Fruit fly (Drosophila melanogaster): ENCODE data around the gene GILT1.

GILT1 gene

DNA sequence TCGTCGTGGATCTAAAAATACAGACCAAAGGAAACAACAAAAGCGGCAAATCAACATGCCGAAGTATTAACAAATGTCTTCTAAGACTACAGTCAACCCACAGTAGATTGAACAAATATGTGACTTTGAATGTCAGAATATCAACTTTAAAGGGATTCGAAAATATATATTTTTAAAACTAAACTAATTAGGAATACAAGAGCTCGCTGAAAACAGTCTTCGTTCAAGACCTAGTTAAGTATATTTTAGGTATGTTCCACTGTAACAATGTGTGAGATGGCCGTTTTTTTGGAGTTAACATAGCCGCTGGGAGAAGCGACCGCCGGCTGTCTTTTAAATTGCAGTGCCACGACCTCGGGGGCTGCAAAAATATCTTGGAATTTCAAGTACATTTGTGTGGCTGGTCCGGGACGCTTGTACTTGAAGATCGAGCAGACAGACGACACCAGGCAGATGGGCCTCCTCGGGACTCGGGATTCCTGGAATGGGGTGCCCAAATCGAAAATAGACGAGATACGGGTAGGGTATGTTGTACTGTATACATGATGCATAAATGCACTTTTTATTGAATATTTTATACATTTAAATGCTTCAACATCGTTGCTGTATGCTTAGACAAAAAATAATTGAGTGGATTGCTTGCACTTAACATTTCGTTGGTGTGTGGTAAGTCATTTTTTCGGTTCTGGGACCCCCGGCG lies 26.8 kb upstream of the GILT1 start (continued):
- TF ChIP-seq ato (GFP tag; IDR thresholded peaks at IDR 0.05; ENCODE audit: partially characterized antibody): no peak
- peak; percentile 65 for TF ChIP-seq Chrac-16 (GFP tag; optimal IDR thresholded peaks at IDR 0.05)
- TF ChIP-seq CoRest (tag; optimal IDR thresholded peaks at IDR 0.05): peak; percentile 66
- peak; percentile 44; the same call in 1 of the 2 replicates for TF ChIP-seq gsb (GFP tag; IDR thresholded peaks at IDR 0.05)
- peak; percentile 42 for TF ChIP-seq mam (GFP tag; optimal IDR thresholded peaks at IDR 0.05)
- TF ChIP-seq NfI (GFP tag; optimal IDR thresholded peaks at IDR 0.05): peak; percentile 69
- TF ChIP-seq CG1024 (GFP tag; IDR thresholded peaks at IDR 0.05): peak; percentile 27; the same call in 1 of the 2 replicates
- 0 out of 2 replicates have a peak, but pooled peaks have one; percentile 15 for TF ChIP-seq CG11085 (GFP tag; IDR thresholded peaks at IDR 0.05)
- TF ChIP-seq psq (GFP tag; optimal IDR thresholded peaks at IDR 0.05): no peak
- no peak for TF ChIP-seq CG5180 (GFP tag; optimal IDR thresholded peaks at IDR 0.05)
- peak; percentile 1 for TF ChIP-seq CG15011 (GFP tag; optimal IDR thresholded peaks at IDR 0.05)
- TF ChIP-seq B-H1 (GFP tag; IDR thresholded peaks at IDR 0.05): 0 out of 3 replicates have a peak, but pooled peaks have one; percentile 31
- TF ChIP-seq NFAT (GFP tag; IDR thresholded peaks at IDR 0.05): no peak
- TF ChIP-seq Dll (GFP tag; IDR thresholded peaks at IDR 0.05; ENCODE audit: partially characterized antibody): no peak
- TF ChIP-seq NC2α (GFP tag; optimal IDR thresholded peaks at IDR 0.05): no peak
- TF ChIP-seq Fer1 (GFP tag; optimal IDR thresholded peaks at IDR 0.05): peak; percentile 44
- peak; percentile 21 for TF ChIP-seq trh (GFP tag; optimal IDR thresholded peaks at IDR 0.05)
- peak; percentile 19 for TF ChIP-seq CG15514 (GFP tag; optimal IDR thresholded peaks at IDR 0.05)
- peak; percentile 37 for TF ChIP-seq CG9437 (GFP tag; optimal IDR thresholded peaks at IDR 0.05)
- no peak for TF ChIP-seq D (optimal IDR thresholded peaks at IDR 0.05)
- peak; percentile 75 for TF ChIP-seq D (GFP tag; optimal IDR thresholded peaks at IDR 0.05)
- TF ChIP-seq mirr (GFP tag; optimal IDR thresholded peaks at IDR 0.05): no peak
- no peak for TF ChIP-seq hkb (optimal IDR thresholded peaks at IDR 0.05)
- peak; percentile 80 for TF ChIP-seq hkb (GFP tag; IDR thresholded peaks at IDR 0.05)
- peak; percentile 74 for TF ChIP-seq CG12391 (tag; optimal IDR thresholded peaks at IDR 0.05)
- TF ChIP-seq amos (GFP tag; IDR thresholded peaks at IDR 0.05; ENCODE audit: partially characterized antibody): no peak
- TF ChIP-seq MTF-1 (GFP tag; optimal IDR thresholded peaks at IDR 0.05; ENCODE audit: borderline replicate concordance): peak; percentile 57
- no peak for TF ChIP-seq cg (GFP tag; optimal IDR thresholded peaks at IDR 0.05)
- TF ChIP-seq CG11695 (GFP tag; IDR thresholded peaks at IDR 0.05): 0 out of 3 replicates have a peak, but pooled peaks have one; percentile 36
- TF ChIP-seq E2f1 (GFP tag; IDR thresholded peaks at IDR 0.05): peak; percentile 60; the same call in 1 of the 2 replicates
- peak; percentile 74 for TF ChIP-seq esg (GFP tag; conservative IDR thresholded peaks at IDR 0.05)
- no peak for TF ChIP-seq Hand (GFP tag; optimal IDR thresholded peaks at IDR 0.05)
- TF ChIP-seq fd64A (GFP tag; optimal IDR thresholded peaks at IDR 0.05): no peak
- peak; percentile 36 for TF ChIP-seq CG2875 (GFP tag; optimal IDR thresholded peaks at IDR 0.05)
- TF ChIP-seq CG18599 (GFP tag; optimal IDR thresholded peaks at IDR 0.05): peak; percentile 62
- no peak for TF ChIP-seq danr (GFP tag; IDR thresholded peaks at IDR 0.05)
- TF ChIP-seq nau (GFP tag; optimal IDR thresholded peaks at IDR 0.05): peak; percentile 67
- no peak for TF ChIP-seq sc (optimal IDR thresholded peaks at IDR 0.05)
- TF ChIP-seq sc (GFP tag; optimal IDR thresholded peaks at IDR 0.05): no peak
- TF ChIP-seq CG10543 (GFP tag; optimal IDR thresholded peaks at IDR 0.05): no peak
- peak; percentile 26 for TF ChIP-seq maf-S (GFP tag; optimal IDR thresholded peaks at IDR 0.05)
- TF ChIP-seq H2.0 (GFP tag; IDR thresholded peaks at IDR 0.05): peak; percentile 62
- no peak for TF ChIP-seq Lpt (GFP tag; optimal IDR thresholded peaks at IDR 0.05)
- TF ChIP-seq inv (GFP tag; IDR thresholded peaks at IDR 0.05; ENCODE audit: partially characterized antibody): no peak
- peak; percentile 19 for TF ChIP-seq Myb (GFP tag; optimal IDR thresholded peaks at IDR 0.05)
- TF ChIP-seq da (GFP tag; optimal IDR thresholded peaks at IDR 0.05): no peak
- TF ChIP-seq Meics (GFP tag; optimal IDR thresholded peaks at IDR 0.05): peak; percentile 56
- TF ChIP-seq Rx (GFP tag; IDR thresholded peaks at IDR 0.05): peak; percentile 53
- peak; percentile 58; the same call in 1 of the 3 replicates for TF ChIP-seq ken (GFP tag; IDR thresholded peaks at IDR 0.05)
- peak; percentile 64 for TF ChIP-seq Mes4 (GFP tag; optimal IDR thresholded peaks at IDR 0.05)
